Fruit fly (Drosophila melanogaster): Measurements from ENCODE around the gene CG10877.

Gene CG10877

DNA sequence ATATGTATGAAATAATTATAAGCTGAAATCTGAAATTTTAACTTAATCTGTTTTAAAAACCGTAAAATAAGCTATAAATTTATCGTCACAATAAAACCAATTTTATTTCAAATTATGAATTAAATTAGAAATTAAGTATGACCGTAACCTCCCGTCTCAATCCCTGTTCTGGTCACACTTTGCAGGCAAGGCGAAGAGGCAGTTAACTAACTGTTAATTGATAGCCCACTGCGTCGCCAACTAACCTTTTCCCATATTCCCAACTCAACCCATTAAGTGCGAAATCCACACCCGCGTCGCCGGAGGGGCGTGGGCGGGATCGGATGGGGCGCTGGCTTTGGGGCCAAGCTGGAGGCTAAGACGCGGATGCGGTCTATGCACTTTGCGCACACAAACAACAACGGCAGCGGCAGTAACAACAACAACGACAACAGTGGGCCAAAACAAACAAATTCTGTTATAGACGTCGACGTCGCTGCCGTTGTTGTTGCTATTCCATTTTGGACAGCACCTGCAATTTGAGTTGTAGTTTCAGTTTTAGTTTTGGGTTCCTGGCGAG is 3.1 kb downstream of the CG10877 start, which contains the start of gene CG5191 (continued):
- TF ChIP-seq HLH3B (GFP tag; IDR thresholded peaks at IDR 0.05) = no peak
- no peak for TF ChIP-seq Sry-β (GFP tag; optimal IDR thresholded peaks at IDR 0.05)
- no peak for TF ChIP-seq Mrtf (GFP tag; IDR thresholded peaks at IDR 0.05)
- TF ChIP-seq CG8359 (GFP tag; optimal IDR thresholded peaks at IDR 0.05; ENCODE audit: borderline replicate concordance) = no peak
- TF ChIP-seq CG12155 (GFP tag; optimal IDR thresholded peaks at IDR 0.05) = no peak
- no peak for TF ChIP-seq z (GFP tag; IDR thresholded peaks at IDR 0.05)
- TF ChIP-seq cad (GFP tag; optimal IDR thresholded peaks at IDR 0.05) = peak; percentile 23
- no peak for TF ChIP-seq hbn (GFP tag; IDR thresholded peaks at IDR 0.05; ENCODE audit: partially characterized antibody)
- no peak for TF ChIP-seq CG15073 (GFP tag; optimal IDR thresholded peaks at IDR 0.05)
- TF ChIP-seq CG12219 (GFP tag; optimal IDR thresholded peaks at IDR 0.05) = no peak
- no peak for TF ChIP-seq Sox102F (GFP tag; optimal IDR thresholded peaks at IDR 0.05)
- no peak for TF ChIP-seq CG3281 (GFP tag; optimal IDR thresholded peaks at IDR 0.05)
- no peak for TF ChIP-seq CG42726 (GFP tag; IDR thresholded peaks at IDR 0.05; ENCODE audit: partially characterized antibody)
- TF ChIP-seq CG14860 (GFP tag; IDR thresholded peaks at IDR 0.05; ENCODE audit: partially characterized antibody) = no peak
- no peak for TF ChIP-seq gro (GFP tag; optimal IDR thresholded peaks at IDR 0.05)
- no peak for TF ChIP-seq Ets65A (GFP tag)
- peak in 1 of 2 experiments; percentile 5 for TF ChIP-seq Eip74EF (GFP tag; optimal IDR thresholded peaks at IDR 0.05)
- no peak for TF ChIP-seq CG30403 (GFP tag; optimal IDR thresholded peaks at IDR 0.05)
- peak; percentile 12 for TF ChIP-seq CG12769 (tag; optimal IDR thresholded peaks at IDR 0.05)
- TF ChIP-seq gce (GFP tag; IDR thresholded peaks at IDR 0.05) = no peak
- TF ChIP-seq CG4707 (GFP tag; optimal IDR thresholded peaks at IDR 0.05) = peak; percentile 97
- no peak for TF ChIP-seq Bteb2 (GFP tag; optimal IDR thresholded peaks at IDR 0.05)
- TF ChIP-seq CG3065 (GFP tag; optimal IDR thresholded peaks at IDR 0.05) = no peak
- no peak for TF ChIP-seq bab2 (GFP tag; optimal IDR thresholded peaks at IDR 0.05)
- peak; percentile 35; the same call in 1 of the 2 replicates for TF ChIP-seq crol (GFP tag; IDR thresholded peaks at IDR 0.05)
- TF ChIP-seq cg (GFP tag; optimal IDR thresholded peaks at IDR 0.05) = peak; percentile 12
- TF ChIP-seq Xrp1 (GFP tag; IDR thresholded peaks at IDR 0.05) = no peak
- TF ChIP-seq sc (optimal IDR thresholded peaks at IDR 0.05) = no peak
- TF ChIP-seq sc (GFP tag; optimal IDR thresholded peaks at IDR 0.05) = no peak
- TF ChIP-seq gfzf (GFP tag; optimal IDR thresholded peaks at IDR 0.05) = peak; percentile 19
- peak; percentile 77 for TF ChIP-seq stwl (tag; optimal IDR thresholded peaks at IDR 0.05)
- peak; percentile 39 for TF ChIP-seq D19A (tag; optimal IDR thresholded peaks at IDR 0.05)
- no peak for TF ChIP-seq odd (GFP tag; optimal IDR thresholded peaks at IDR 0.05)
- TF ChIP-seq dmrt11E (tag; optimal IDR thresholded peaks at IDR 0.05) = no peak
- no peak for TF ChIP-seq dati (GFP tag; IDR thresholded peaks at IDR 0.05)
- no peak for TF ChIP-seq CG13624 (GFP tag; optimal IDR thresholded peaks at IDR 0.05)
- 0 out of 3 replicates have a peak, but pooled peaks have one; percentile 7 for TF ChIP-seq sr (GFP tag; IDR thresholded peaks at IDR 0.05)
- no peak for TF ChIP-seq lov (optimal IDR thresholded peaks at IDR 0.05)
- TF ChIP-seq lov (GFP tag; IDR thresholded peaks at IDR 0.05) = 0 out of 3 replicates have a peak, but pooled peaks have one; percentile 52
- TF ChIP-seq BEAF-32 (GFP tag; optimal IDR thresholded peaks at IDR 0.05) = no peak
- no peak for TF ChIP-seq jing (GFP tag; optimal IDR thresholded peaks at IDR 0.05)
- TF ChIP-seq wor (GFP tag; IDR thresholded peaks at IDR 0.05) = 0 out of 2 replicates have a peak, but pooled peaks have one; percentile 10
- TF ChIP-seq CG3726 (GFP tag; IDR thresholded peaks at IDR 0.05) = no peak
- peak; percentile 12 for TF ChIP-seq CG10543 (GFP tag; optimal IDR thresholded peaks at IDR 0.05)
- TF ChIP-seq az2 (GFP tag; optimal IDR thresholded peaks at IDR 0.05) = no peak
- peak; percentile 30 for TF ChIP-seq phol (tag; optimal IDR thresholded peaks at IDR 0.05)
- TF ChIP-seq E2f1 (GFP tag; IDR thresholded peaks at IDR 0.05) = no peak
- TF ChIP-seq CG4360 (GFP tag; IDR thresholded peaks at IDR 0.05) = peak; percentile 81
- peak in 1 of 3 experiments; percentile 23 for TF ChIP-seq lola (GFP tag; optimal IDR thresholded peaks at IDR 0.05)
- TF ChIP-seq CoRest (tag; optimal IDR thresholded peaks at IDR 0.05) = peak; percentile 13
